Worm (Caenorhabditis elegans): Measurements from ENCODE around the gene scav-3.

ce11 chrIII:12425846-12426405, 30.7 kb downstream of the scav-3 start:
- TF ChIP-seq lir-3 (tag; optimal IDR thresholded peaks at IDR 0.05) (no peak), nhr-11 (tag; optimal IDR thresholded peaks at IDR 0.05) (no peak), sdz-12 (GFP tag; optimal IDR thresholded peaks at IDR 0.05) (no peak), spr-3 (GFP tag; optimal IDR thresholded peaks at IDR 0.05) (no peak), hlh-30 (tag; optimal IDR thresholded peaks at IDR 0.05; ENCODE audit: insufficient read depth) (no peak), lsy-2 (tag; optimal IDR thresholded peaks at IDR 0.05) (no peak), R02D3.7 (tag; optimal IDR thresholded peaks at IDR 0.05) (no peak)

All from whole organism, L4 larva.